Worm (Caenorhabditis elegans): ENCODE data around the gene flp-7.

flp-7 gene

DNA sequence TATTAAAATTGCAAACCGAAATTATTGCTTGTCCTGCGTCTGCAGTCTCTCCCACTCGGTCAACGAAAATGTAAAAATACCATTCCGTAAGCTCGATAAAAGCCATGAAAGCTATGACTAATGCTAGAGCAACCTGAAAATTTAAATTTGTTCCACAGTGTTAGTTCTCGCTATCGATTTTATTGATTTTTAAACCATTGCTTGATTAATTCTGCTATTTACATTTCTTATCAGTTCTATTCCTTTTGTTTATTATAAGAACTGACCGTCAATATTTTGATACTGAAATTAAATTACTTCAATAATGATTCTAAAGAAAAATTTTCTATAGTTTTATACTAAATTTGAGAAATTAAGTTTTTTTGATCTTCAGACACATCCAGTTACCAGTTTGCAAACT lies 46.5 kb upstream of the flp-7 start:
- TF ChIP-seq nhr-6 (tag; optimal IDR thresholded peaks at IDR 0.05): no peak
- no peak for TF ChIP-seq sma-3 (GFP tag; optimal IDR thresholded peaks at IDR 0.05)
- TF ChIP-seq zag-1 (tag; optimal IDR thresholded peaks at IDR 0.05): no peak
- no peak for TF ChIP-seq mdl-1 (tag; optimal IDR thresholded peaks at IDR 0.05)

DNA sequence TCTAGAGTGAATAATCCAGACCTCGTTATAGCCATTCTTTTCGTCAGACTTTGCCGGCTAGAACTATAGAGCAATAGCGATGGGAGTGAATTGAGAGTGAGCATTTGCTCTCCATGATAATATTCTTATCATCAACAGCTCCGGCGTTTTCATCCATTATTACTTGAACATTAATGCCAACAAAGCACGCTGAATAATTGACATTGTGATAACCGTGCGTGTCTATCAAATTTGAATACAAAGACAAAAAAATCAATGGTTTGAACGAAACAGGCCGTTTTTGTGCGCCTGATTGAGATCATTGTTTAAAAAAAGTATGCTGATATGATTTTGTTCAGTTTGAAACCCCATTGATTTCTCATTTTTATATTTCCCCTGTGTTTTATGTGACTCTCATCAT lies 46.0 kb upstream of the flp-7 start, which contains the start of gene dct-11:
dct-11 (minus strand) TSS at position 136 of the 400 bp plus-strand sequence.
- no peak for TF ChIP-seq nhr-25 (tag; optimal IDR thresholded peaks at IDR 0.05)
- peak; percentile 79 for TF ChIP-seq fos-1 (tag; optimal IDR thresholded peaks at IDR 0.05)
- TF ChIP-seq nhr-6 (tag; optimal IDR thresholded peaks at IDR 0.05): no peak
- peak; percentile 39 for TF ChIP-seq crh-2 (tag; optimal IDR thresholded peaks at IDR 0.05)
- TF ChIP-seq F13H6.1 (tag; optimal IDR thresholded peaks at IDR 0.05): peak; percentile 28
- TF ChIP-seq nhr-129 (tag; optimal IDR thresholded peaks at IDR 0.05): peak; percentile 6

DNA sequence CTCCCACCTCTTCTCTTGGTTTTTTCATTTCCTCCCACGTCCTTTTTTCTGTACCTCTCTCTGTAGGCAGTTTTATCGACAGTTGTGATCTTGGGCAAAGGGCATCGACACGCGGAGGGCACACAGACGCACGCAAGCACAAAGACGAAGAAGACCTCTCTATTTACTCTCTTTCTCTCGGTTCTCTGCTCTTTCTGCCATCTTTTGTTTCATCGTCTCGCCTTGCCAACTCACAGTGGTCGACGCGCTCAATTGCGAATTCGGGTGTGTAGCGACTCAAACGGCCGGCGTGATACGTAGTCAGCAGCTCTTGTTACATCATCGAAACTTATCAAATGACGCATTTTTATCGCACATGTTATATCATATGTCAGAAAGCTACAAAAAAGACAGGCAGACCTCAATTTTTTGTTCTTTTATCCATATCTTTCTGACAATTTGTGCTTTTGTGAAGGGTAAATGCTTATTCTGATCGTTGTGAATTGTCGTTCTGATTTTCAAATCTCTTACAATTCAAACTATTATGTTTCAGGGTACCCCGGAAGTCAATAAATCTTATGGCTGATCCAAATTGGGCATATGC lies 44.5 kb upstream of the flp-7 start, which contains the start of gene puf-9:
puf-9 (plus strand) TSS at position 533 of the 583 bp plus-strand sequence.
- TF ChIP-seq sem-4 (tag; optimal IDR thresholded peaks at IDR 0.05) (peak; percentile 99), peb-1 (tag; optimal IDR thresholded peaks at IDR 0.05) (peak; percentile 93), ZK546.5 (tag; optimal IDR thresholded peaks at IDR 0.05) (peak; percentile 82), unc-39 (tag; optimal IDR thresholded peaks at IDR 0.05) (peak; percentile 34), elt-1 (tag; optimal IDR thresholded peaks at IDR 0.05) (peak; percentile 78), unc-55 (GFP tag; optimal IDR thresholded peaks at IDR 0.05) (peak; percentile 99), nhr-25 (tag; optimal IDR thresholded peaks at IDR 0.05) (peak; percentile 99), nhr-12 (tag; optimal IDR thresholded peaks at IDR 0.05) (peak; percentile 82), crh-2 (tag; optimal IDR thresholded peaks at IDR 0.05) (peak; percentile 100), mbf-1 (tag; optimal IDR thresholded peaks at IDR 0.05) (no peak), nhr-11 (tag; optimal IDR thresholded peaks at IDR 0.05) (peak; percentile 82), Y55F3AM.14 (GFP tag; optimal IDR thresholded peaks at IDR 0.05) (peak; percentile 98), zag-1 (tag; optimal IDR thresholded peaks at IDR 0.05) (peak; percentile 97), nhr-23 (tag; optimal IDR thresholded peaks at IDR 0.05) (no peak), nhr-21 (tag; optimal IDR thresholded peaks at IDR 0.05) (peak; percentile 100), dmd-4 (tag; optimal IDR thresholded peaks at IDR 0.05) (peak; percentile 62), lin-39 (tag; optimal IDR thresholded peaks at IDR 0.05) (peak; percentile 88), aly-2 (tag; optimal IDR thresholded peaks at IDR 0.05) (no peak), blmp-1 (tag; optimal IDR thresholded peaks at IDR 0.05; ENCODE audit: insufficient read depth) (peak; percentile 95), mdl-1 (tag; optimal IDR thresholded peaks at IDR 0.05) (peak; percentile 88 to 98), mab-5 (tag; optimal IDR thresholded peaks at IDR 0.05) (peak; percentile 97), ceh-82 (tag; optimal IDR thresholded peaks at IDR 0.05) (peak; percentile 95), ztf-1 (GFP tag; conservative IDR thresholded peaks at IDR 0.05) (no peak), ztf-4 (tag; optimal IDR thresholded peaks at IDR 0.05) (peak; percentile 99), snpc-4 (tag; optimal IDR thresholded peaks at IDR 0.05) (peak; percentile 92), ceh-16 (tag; optimal IDR thresholded peaks at IDR 0.05) (peak; percentile 95), ama-1 (optimal IDR thresholded peaks at IDR 0.05) (peak; percentile 61), skn-1 (tag; optimal IDR thresholded peaks at IDR 0.05) (peak; percentile 74), fos-1 (tag; optimal IDR thresholded peaks at IDR 0.05) (peak; percentile 100), nhr-6 (tag; optimal IDR thresholded peaks at IDR 0.05) (peak; percentile 98), R02D3.7 (tag; optimal IDR thresholded peaks at IDR 0.05) (peak; percentile 70), nhr-129 (tag; optimal IDR thresholded peaks at IDR 0.05) (peak; percentile 100), nhr-10 (tag; optimal IDR thresholded peaks at IDR 0.05) (peak; percentile 87), lin-13 (GFP tag; optimal IDR thresholded peaks at IDR 0.05) (peak; percentile 99), nhr-237 (tag; optimal IDR thresholded peaks at IDR 0.05) (peak; percentile 87), C34F6.9 (tag; optimal IDR thresholded peaks at IDR 0.05) (peak; percentile 99), egl-27 (tag; optimal IDR thresholded peaks at IDR 0.05) (peak; percentile 99), lsy-2 (tag; optimal IDR thresholded peaks at IDR 0.05) (peak; percentile 90 to 97), nhr-77 (tag; optimal IDR thresholded peaks at IDR 0.05) (peak; percentile 86), alr-1 (tag; optimal IDR thresholded peaks at IDR 0.05) (peak; percentile 91), unc-62 (GFP tag; optimal IDR thresholded peaks at IDR 0.05) (peak; percentile 95), lin-11 (tag; optimal IDR thresholded peaks at IDR 0.05) (peak; percentile 99), gmeb-1 (tag; optimal IDR thresholded peaks at IDR 0.05) (peak; percentile 96), elt-3 (tag; optimal IDR thresholded peaks at IDR 0.05) (no peak), F13H6.1 (tag; optimal IDR thresholded peaks at IDR 0.05) (peak; percentile 99), ztf-11 (tag; optimal IDR thresholded peaks at IDR 0.05) (peak; percentile 83), sma-9 (GFP tag; optimal IDR thresholded peaks at IDR 0.05) (peak; percentile 100), sma-9 (tag; optimal IDR thresholded peaks at IDR 0.05) (peak; percentile 78), sma-3 (GFP tag; optimal IDR thresholded peaks at IDR 0.05) (peak; percentile 100)

All from whole organism, L2 larva.